Worm (Caenorhabditis elegans): ENCODE results near the gene clec-254.
"Not testable (repeated sequence)": the region's sequence is repeated elsewhere in the genome, so short reads cannot be mapped to it uniquely, and the experiment has no call there.

The clec-254 gene

DNA sequence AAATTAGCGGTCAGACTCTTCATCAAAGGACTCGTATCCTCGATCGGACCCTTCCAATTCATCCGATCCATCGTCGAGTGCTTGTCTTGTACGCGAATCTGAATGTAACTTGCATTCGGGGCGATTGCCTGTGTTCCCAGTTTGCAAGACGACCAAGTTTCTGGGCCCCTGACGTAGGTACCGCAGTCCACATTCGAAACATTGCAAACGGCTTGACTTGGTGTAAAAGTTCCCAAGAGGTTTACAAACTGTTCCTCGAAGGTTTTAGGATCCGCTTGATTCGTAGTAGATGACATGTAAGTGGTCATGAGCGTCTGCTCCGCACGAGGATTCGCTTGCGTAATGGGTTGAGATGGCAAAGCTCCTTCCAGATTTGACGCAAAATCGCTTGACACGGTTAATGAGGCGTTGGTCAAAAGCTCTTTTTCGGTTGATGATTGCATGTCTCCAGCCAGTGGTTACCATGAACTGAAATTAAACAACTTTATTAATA lies 22.1 kb upstream of the clec-254 start, which contains the start of gene Y17D7B.4:
Gene Y17D7B.4, minus strand, starts transcription at position 443 of the 493 bp plus-strand sequence.
- TF ChIP-seq cog-1 (tag; optimal IDR thresholded peaks at IDR 0.05): no peak
- TF ChIP-seq ztf-23 (GFP tag; IDR thresholded peaks at IDR 0.05): no peak
- no peak for TF ChIP-seq T22C8.4 (GFP tag; IDR thresholded peaks at IDR 0.05)
- TF ChIP-seq tab-1 (GFP tag; IDR thresholded peaks at IDR 0.05): no peak
- TF ChIP-seq med-1 (GFP tag; optimal IDR thresholded peaks at IDR 0.05; ENCODE audit: insufficient read depth): no peak
- TF ChIP-seq ztf-29 (GFP tag; IDR thresholded peaks at IDR 0.05): no peak
- TF ChIP-seq flt-1 (GFP tag; IDR thresholded peaks at IDR 0.05): no peak
- no peak for TF ChIP-seq klf-2 (GFP tag; conservative IDR thresholded peaks at IDR 0.05)
- TF ChIP-seq ref-1 (GFP tag; conservative IDR thresholded peaks at IDR 0.05): no peak

ce11 chrV:18772761-18773160 lies 18.5 kb upstream of the clec-254 start, which contains the start of gene clec-257:
Gene clec-257 (plus strand): TSS chrV:18773061.
- no peak for TF ChIP-seq T22C8.4 (GFP tag; IDR thresholded peaks at IDR 0.05)
- no peak for TF ChIP-seq klf-2 (GFP tag; conservative IDR thresholded peaks at IDR 0.05)
- TF ChIP-seq flt-1 (GFP tag; IDR thresholded peaks at IDR 0.05): no peak
- TF ChIP-seq cog-1 (tag; optimal IDR thresholded peaks at IDR 0.05): no peak
- TF ChIP-seq ref-1 (GFP tag; conservative IDR thresholded peaks at IDR 0.05): no peak

- TF ChIP-seq klf-2 (GFP tag; conservative IDR thresholded peaks at IDR 0.05) (no peak), flt-1 (GFP tag; IDR thresholded peaks at IDR 0.05) (no peak), tab-1 (GFP tag; IDR thresholded peaks at IDR 0.05) (no peak), ztf-23 (GFP tag; IDR thresholded peaks at IDR 0.05) (no peak), ztf-29 (GFP tag; IDR thresholded peaks at IDR 0.05) (no peak), cog-1 (tag; optimal IDR thresholded peaks at IDR 0.05) (no peak)
Observed at ce11 chrV:18771804-18772386, 17.7 kb upstream of the clec-254 start.

ce11 chrV:18771390-18771789 lies 17.2 kb upstream of the clec-254 start, which contains the start of gene clec-256:
Gene clec-256 (plus strand): TSS chrV:18771690.
- TF ChIP-seq ztf-23 (GFP tag; IDR thresholded peaks at IDR 0.05) (no peak), klf-2 (GFP tag; conservative IDR thresholded peaks at IDR 0.05) (no peak), cog-1 (tag; optimal IDR thresholded peaks at IDR 0.05) (no peak), ref-1 (GFP tag; conservative IDR thresholded peaks at IDR 0.05) (no peak), tab-1 (GFP tag; IDR thresholded peaks at IDR 0.05) (no peak)

DNA sequence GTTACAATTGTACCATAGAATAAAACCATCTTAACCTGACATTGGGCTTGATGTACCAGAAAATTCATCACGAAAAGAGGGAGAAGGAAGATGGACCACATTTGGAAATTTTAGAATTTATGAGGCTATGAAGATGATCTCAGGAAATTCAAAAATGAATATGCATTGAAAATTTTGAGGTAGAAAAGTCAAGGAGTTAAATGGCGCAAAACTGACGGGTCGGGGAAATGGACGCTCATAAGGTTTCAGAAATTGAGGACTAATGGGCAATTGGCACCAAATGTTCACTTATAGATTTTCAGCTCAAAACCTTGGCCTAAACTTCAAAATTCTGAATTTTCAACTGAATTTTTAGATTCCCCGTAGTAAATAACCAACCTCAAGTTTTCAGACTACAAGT lies 16.4 kb upstream of the clec-254 start, which contains the start of gene clec-255:
Gene clec-255, minus strand, starts transcription at position 101 of the 400 bp plus-strand sequence.
- TF ChIP-seq klf-2 (GFP tag; conservative IDR thresholded peaks at IDR 0.05) (no peak), flt-1 (GFP tag; IDR thresholded peaks at IDR 0.05) (no peak), ztf-29 (GFP tag; IDR thresholded peaks at IDR 0.05) (no peak), med-1 (GFP tag; optimal IDR thresholded peaks at IDR 0.05; ENCODE audit: insufficient read depth) (no peak), ztf-23 (GFP tag; IDR thresholded peaks at IDR 0.05) (no peak), cog-1 (tag; optimal IDR thresholded peaks at IDR 0.05) (no peak), ref-1 (GFP tag; conservative IDR thresholded peaks at IDR 0.05) (no peak), tab-1 (GFP tag; IDR thresholded peaks at IDR 0.05) (no peak), T22C8.4 (GFP tag; IDR thresholded peaks at IDR 0.05) (no peak)

- no peak for TF ChIP-seq T22C8.4 (GFP tag; IDR thresholded peaks at IDR 0.05)
Observed at ce11 chrV:18769902-18770301, 15.7 kb upstream of the clec-254 start.

DNA sequence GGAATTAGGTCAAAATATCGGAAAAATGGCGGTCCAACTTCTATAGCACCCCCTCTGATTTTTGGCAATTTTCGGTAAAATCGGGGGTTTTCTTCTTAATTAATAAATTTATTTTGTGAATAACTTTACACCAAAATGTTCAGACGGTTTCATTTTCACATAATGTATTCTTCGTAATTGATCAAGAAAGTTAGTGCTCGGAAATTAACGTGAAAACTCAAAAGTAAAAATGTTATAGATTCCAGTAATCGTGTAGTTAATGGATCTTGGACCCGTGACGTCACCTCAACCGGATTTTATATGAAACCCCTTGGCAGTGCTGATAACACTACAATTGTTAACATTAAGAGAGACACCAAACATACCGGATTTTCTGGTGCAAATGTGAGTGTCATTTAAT lies 7.8 kb upstream of the clec-254 start, which contains the start of gene F11D11.22:
Gene F11D11.22, plus strand, starts transcription at position 301 of the 400 bp plus-strand sequence.
- TF ChIP-seq ztf-23, T22C8.4, flt-1 (GFP tag; IDR thresholded peaks at IDR 0.05): not testable (repeated sequence)

- TF ChIP-seq T22C8.4 (GFP tag; IDR thresholded peaks at IDR 0.05): no peak
- TF ChIP-seq klf-2 (GFP tag; conservative IDR thresholded peaks at IDR 0.05): no peak
- TF ChIP-seq tab-1 (GFP tag; IDR thresholded peaks at IDR 0.05): no peak
- no peak for TF ChIP-seq ztf-23 (GFP tag; IDR thresholded peaks at IDR 0.05)
- no peak for TF ChIP-seq ztf-29 (GFP tag; IDR thresholded peaks at IDR 0.05)
- no peak for TF ChIP-seq med-1 (GFP tag; optimal IDR thresholded peaks at IDR 0.05; ENCODE audit: insufficient read depth)
- TF ChIP-seq ref-1 (GFP tag; conservative IDR thresholded peaks at IDR 0.05): no peak
- no peak for TF ChIP-seq cog-1 (tag; optimal IDR thresholded peaks at IDR 0.05)
Observed at ce11 chrV:18761078-18761477, 6.8 kb upstream of the clec-254 start, which contains the start of gene F11D11.4. Gene F11D11.4 (plus strand): TSS chrV:18761378.

ce11 chrV:18760174-18760573 lies 5.9 kb upstream of the clec-254 start, which contains the start of gene F11D11.3:
Gene F11D11.3 (minus strand): TSS chrV:18760274.
- TF ChIP-seq tab-1 (GFP tag; IDR thresholded peaks at IDR 0.05) (no peak), ztf-29 (GFP tag; IDR thresholded peaks at IDR 0.05) (no peak)

- TF ChIP-seq cog-1 (tag; optimal IDR thresholded peaks at IDR 0.05) (no peak), klf-2 (GFP tag; conservative IDR thresholded peaks at IDR 0.05) (no peak), med-1 (GFP tag; optimal IDR thresholded peaks at IDR 0.05; ENCODE audit: insufficient read depth) (no peak), tab-1 (GFP tag; IDR thresholded peaks at IDR 0.05) (no peak), T22C8.4 (GFP tag; IDR thresholded peaks at IDR 0.05) (no peak), flt-1 (GFP tag; IDR thresholded peaks at IDR 0.05) (no peak), ref-1 (GFP tag; conservative IDR thresholded peaks at IDR 0.05) (no peak), ztf-29 (GFP tag; IDR thresholded peaks at IDR 0.05) (no peak), ztf-23 (GFP tag; IDR thresholded peaks at IDR 0.05) (no peak)
Observed at ce11 chrV:18753036-18753435, 1.2 kb downstream of the clec-254 start, which contains the start of gene F11D11.6. Gene F11D11.6 (minus strand): TSS chrV:18753136.
